Fruit fly (Drosophila melanogaster): ENCODE data around the gene Doc2.

DNA sequence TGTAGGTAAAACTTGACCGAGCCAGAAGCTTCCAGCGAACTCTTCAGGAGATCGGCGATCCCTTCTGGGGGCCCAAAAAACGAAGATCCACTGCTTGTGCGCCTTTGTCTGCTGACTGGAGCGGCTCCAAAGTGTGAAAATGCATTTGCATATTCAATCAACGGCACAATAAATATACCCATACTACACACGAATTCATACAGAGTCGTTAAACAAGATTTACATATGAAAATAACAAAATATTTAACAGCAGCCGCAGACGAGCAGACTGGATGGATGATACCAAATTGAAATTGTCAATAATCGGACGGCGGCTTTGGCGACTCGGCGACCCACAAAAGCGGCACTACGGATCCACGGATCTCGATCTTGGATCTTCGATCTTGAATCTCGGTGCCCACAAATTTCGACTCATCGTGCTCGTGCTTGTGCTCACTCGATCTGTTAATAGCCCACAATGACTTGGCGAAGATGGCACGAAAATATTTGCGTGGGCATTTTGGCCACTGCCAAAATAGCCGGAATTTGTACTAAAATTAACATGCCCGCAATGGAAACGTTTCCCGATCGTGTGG, 8.2 kb upstream of the Doc2 start:
- TF ChIP-seq CrebA (GFP tag; optimal IDR thresholded peaks at IDR 0.05; ENCODE audit: borderline replicate concordance): no peak
- no peak for TF ChIP-seq OdsH (GFP tag; optimal IDR thresholded peaks at IDR 0.05)
- no peak for TF ChIP-seq fru (GFP tag; optimal IDR thresholded peaks at IDR 0.05)
- TF ChIP-seq jim (GFP tag; optimal IDR thresholded peaks at IDR 0.05): no peak
- no peak for TF ChIP-seq Dfd (GFP tag; optimal IDR thresholded peaks at IDR 0.05)
- no peak for TF ChIP-seq usp (GFP tag; optimal IDR thresholded peaks at IDR 0.05)
- no peak for TF ChIP-seq tai (GFP tag; optimal IDR thresholded peaks at IDR 0.05)
- TF ChIP-seq foxo (GFP tag; optimal IDR thresholded peaks at IDR 0.05): no peak
